Fruit fly (Drosophila melanogaster) whole organism, embryonic: ENCODE data around the gene AnxB9.
A peak's percentile ranks its signal among the peaks of the same experiment; 100 is the strongest.

Experiments
- Adf1 ChIP-seq: fragments of 200-800 bp; sonication (Bioruptor generic); IDR thresholded peaks from 2 replicates; pipeline ENCODE4 v1.3.6; 2022; ENCODE audit warnings: missing biosample characterization, missing genetic modification characterization
- Awh ChIP-seq: fragments of 200-800 bp; sonication (Bioruptor generic); IDR thresholded peaks from 2 replicates; pipeline ENCODE4, ENCODE4 v1.3.6; 2022; ENCODE audit warnings: missing biosample characterization, missing genetic modification characterization
- Bgb ChIP-seq: fragments of 200-800 bp; sonication (Bioruptor generic); IDR thresholded peaks from 2 replicates; pipeline ENCODE4 v1.3.6; 2022; ENCODE audit warnings: missing biosample characterization, missing genetic modification characterization; ENCODE audit not compliant: partially characterized antibody
- CG11398 ChIP-seq: fragments of 200-800 bp; sonication (Bioruptor generic); optimal IDR thresholded peaks from 2 replicates; lab custom pipeline; 2016; ENCODE audit warnings: missing biosample characterization, missing genetic modification characterization
- CG11560 ChIP-seq: fragments of 200-800 bp; sonication (Bioruptor generic); IDR thresholded peaks from 3 replicates; pipeline ENCODE4 v1.3.6; 2022; ENCODE audit warnings: missing biosample characterization, missing genetic modification characterization
- CG13624 ChIP-seq: fragments of 200-800 bp; sonication (Bioruptor generic); optimal IDR thresholded peaks from 2 replicates; lab custom pipeline; 2016; ENCODE audit warnings: missing biosample characterization, missing genetic modification characterization
- CG14667 ChIP-seq: fragments of 200-800 bp; sonication (Bioruptor generic); IDR thresholded peaks from 2 replicates; pipeline ENCODE4 v1.3.6; 2022; ENCODE audit warnings: missing biosample characterization, missing genetic modification characterization
- CG3407 ChIP-seq: fragments of 200-800 bp; sonication (Bioruptor generic); optimal IDR thresholded peaks from 2 replicates; lab custom pipeline; 2018; ENCODE audit warnings: missing biosample characterization, mild to moderate bottlenecking, missing genetic modification characterization
- CG3995 ChIP-seq: fragments of 200-800 bp; sonication (Bioruptor generic); optimal IDR thresholded peaks from 3 replicates; lab custom pipeline; 2016; ENCODE audit warnings: missing biosample characterization, missing genetic modification characterization
- CG4730 ChIP-seq: fragments of 200-800 bp; sonication (Bioruptor generic); IDR thresholded peaks from 2 replicates; pipeline ENCODE4 v1.3.6; 2022; ENCODE audit warnings: missing biosample characterization, missing genetic modification characterization
- CG6854 ChIP-seq: fragments of 200-800 bp; sonication (Bioruptor generic); optimal IDR thresholded peaks from 3 replicates; lab custom pipeline; 2017; ENCODE audit warnings: missing biosample characterization, mild to moderate bottlenecking, missing genetic modification characterization
- CG7357 ChIP-seq: fragments of 200-800 bp; sonication (Bioruptor generic); IDR thresholded peaks from 3 replicates; pipeline ENCODE4 v1.3.6; 2022; ENCODE audit warnings: missing biosample characterization, missing genetic modification characterization
- CG8924 ChIP-seq: fragments of 200-800 bp; optimal IDR thresholded peaks from 3 replicates; lab custom pipeline; 2019; ENCODE audit warnings: missing biosample characterization, mild to moderate bottlenecking, missing genetic modification characterization, moderate library complexity
- CG9817 ChIP-seq: fragments of 200-800 bp; sonication (Bioruptor generic); optimal IDR thresholded peaks from 2 replicates; lab custom pipeline; 2018; ENCODE audit warnings: missing biosample characterization, mild to moderate bottlenecking, missing genetic modification characterization, moderate library complexity
- E2f2 ChIP-seq: fragments of 200-800 bp; sonication (Bioruptor generic); IDR thresholded peaks from 2 replicates; pipeline ENCODE4 v1.3.6; 2022; ENCODE audit warnings: missing biosample characterization, missing genetic modification characterization
- Ets65A ChIP-seq: fragments of 200-800 bp; sonication (Bioruptor generic); peaks from one replicate; lab custom pipeline; 2016; ENCODE audit warnings: missing biosample characterization, missing genetic modification characterization
- GATAe ChIP-seq: fragments of 200-800 bp; sonication (Bioruptor generic); conservative IDR thresholded peaks from 2 replicates; pipeline ENCODE4 v1.3.6; 2022; ENCODE audit warnings: missing biosample characterization, missing genetic modification characterization
- HLH54F ChIP-seq: fragments of 200-800 bp; sonication (Bioruptor generic); optimal IDR thresholded peaks from 3 replicates; lab custom pipeline; 2016; ENCODE audit warnings: missing biosample characterization, missing genetic modification characterization
- HmgD ChIP-seq: fragments of 200-800 bp; sonication (Bioruptor generic); optimal IDR thresholded peaks from 3 replicates; lab custom pipeline; 2016; ENCODE audit warnings: missing biosample characterization, missing genetic modification characterization
- Hmr ChIP-seq: fragments of 200-800 bp; sonication (Bioruptor generic); optimal IDR thresholded peaks from 3 replicates; lab custom pipeline; 2017; ENCODE audit warnings: mild to moderate bottlenecking, missing biosample characterization, missing genetic modification reagents, missing genetic modification characterization
- Mad ChIP-seq: fragments of 200-800 bp; sonication (Bioruptor generic); optimal IDR thresholded peaks from 2 replicates; lab custom pipeline; 2016; ENCODE audit warnings: missing biosample characterization, missing genetic modification characterization
- NK7.1 ChIP-seq: fragments of 200-800 bp; sonication (Bioruptor generic); optimal IDR thresholded peaks from 3 replicates; lab custom pipeline; 2016; ENCODE audit warnings: missing biosample characterization, missing genetic modification characterization
- Nf-YC ChIP-seq: fragments of 200-800 bp; optimal IDR thresholded peaks from 3 replicates; lab custom pipeline; 2019; ENCODE audit warnings: missing biosample characterization, mild to moderate bottlenecking, missing genetic modification characterization, moderate library complexity
- Pdp1 ChIP-seq, 2 experiments: fragments of 200-800 bp; sonication (Bioruptor generic); optimal IDR thresholded peaks; 3 replicates each; lab custom pipeline; 2016; ENCODE audit warnings: missing biosample characterization in 2 of 2, missing genetic modification characterization in 2 of 2, mild to moderate bottlenecking in 1 of 2, moderate library complexity in 1 of 2
- Sox100B ChIP-seq: fragments of 200-800 bp; sonication (Bioruptor generic); optimal IDR thresholded peaks from 3 replicates; lab custom pipeline; 2018; ENCODE audit warnings: missing biosample characterization, mild to moderate bottlenecking, missing genetic modification characterization
- Sry-δ ChIP-seq: fragments of 200-800 bp; sonication (Bioruptor generic); optimal IDR thresholded peaks from 2 replicates; lab custom pipeline; 2016; ENCODE audit warnings: missing biosample characterization, missing genetic modification characterization
- Trl ChIP-seq, 3 experiments: fragments of >200 bp in 2 of 3; fragments of 200-800 bp in 1 of 3; sonication (Bioruptor generic) in 1 of 3; optimal IDR thresholded peaks; 2 replicates in 1 of 3; 3 replicates in 2 of 3; lab custom pipeline; 2016 to 2017; ENCODE audit warnings: missing biosample characterization in 1 of 3, missing genetic modification characterization in 1 of 3
- ab ChIP-seq: fragments of 200-800 bp; sonication (Bioruptor generic); optimal IDR thresholded peaks from 2 replicates; lab custom pipeline; 2016; ENCODE audit warnings: missing biosample characterization, missing genetic modification characterization
- al ChIP-seq: fragments of 200-800 bp; sonication (Bioruptor generic); IDR thresholded peaks from 2 replicates; pipeline ENCODE4 v1.3.6; 2022; ENCODE audit warnings: missing biosample characterization, missing genetic modification characterization
- btn ChIP-seq: fragments of 200-800 bp; sonication (Bioruptor generic); optimal IDR thresholded peaks from 2 replicates; lab custom pipeline; 2016; ENCODE audit warnings: missing biosample characterization, missing genetic modification characterization
- cas ChIP-seq: fragments of 200-800 bp; sonication (Bioruptor generic); IDR thresholded peaks from 2 replicates; pipeline ENCODE4 v1.3.6; 2022; ENCODE audit warnings: missing biosample characterization, missing genetic modification characterization
- ci ChIP-seq: fragments of 200-800 bp; sonication (Bioruptor generic); IDR thresholded peaks from 3 replicates; pipeline ENCODE4 v1.3.6; 2022; ENCODE audit warnings: missing biosample characterization, missing genetic modification characterization
- danr ChIP-seq: fragments of 200-800 bp; sonication (Bioruptor generic); IDR thresholded peaks from 2 replicates; pipeline ENCODE4 v1.3.6; 2022; ENCODE audit warnings: missing biosample characterization, missing genetic modification characterization
- dati ChIP-seq: fragments of 200-800 bp; sonication (Bioruptor generic); IDR thresholded peaks from 2 replicates; pipeline ENCODE4 v1.3.6; 2022; ENCODE audit warnings: missing biosample characterization, missing genetic modification characterization
- dmrt99B ChIP-seq: fragments of 200-800 bp; sonication (Bioruptor generic); optimal IDR thresholded peaks from 2 replicates; lab custom pipeline; 2018; ENCODE audit warnings: missing biosample characterization, mild to moderate bottlenecking, missing genetic modification characterization, moderate library complexity
- emc ChIP-seq: fragments of 200-800 bp; sonication (Bioruptor generic); optimal IDR thresholded peaks from 2 replicates; lab custom pipeline; 2016; ENCODE audit warnings: missing biosample characterization, missing genetic modification characterization
- fd102C ChIP-seq: fragments of 200-800 bp; sonication (Bioruptor generic); optimal IDR thresholded peaks from 2 replicates; lab custom pipeline; 2018; ENCODE audit warnings: missing biosample characterization, mild to moderate bottlenecking, missing genetic modification characterization, moderate library complexity
- hth ChIP-seq: fragments of >200 bp; optimal IDR thresholded peaks from 2 replicates; lab custom pipeline; 2017; ENCODE audit warnings: inconsistent platforms
- insv ChIP-seq, 2 experiments: fragments of 200-800 bp; sonication (Bioruptor generic); optimal IDR thresholded peaks; 3 replicates each; lab custom pipeline; 2016 to 2018; ENCODE audit warnings: missing biosample characterization in 2 of 2, missing genetic modification characterization in 2 of 2
- kay ChIP-seq: fragments of 200-800 bp; sonication (Bioruptor generic); optimal IDR thresholded peaks from 2 replicates; lab custom pipeline; 2016; ENCODE audit warnings: missing biosample characterization, missing genetic modification characterization
- knrl ChIP-seq: fragments of 200-800 bp; sonication (Bioruptor generic); IDR thresholded peaks from 3 replicates; pipeline ENCODE4 v1.3.6; 2022; ENCODE audit warnings: missing biosample characterization, missing genetic modification characterization; ENCODE audit not compliant: partially characterized antibody
- mirr ChIP-seq: fragments of 200-800 bp; sonication (Bioruptor generic); optimal IDR thresholded peaks from 3 replicates; lab custom pipeline; 2018; ENCODE audit warnings: missing biosample characterization, mild to moderate bottlenecking, missing genetic modification characterization
- odd ChIP-seq: fragments of 200-800 bp; sonication (Bioruptor generic); optimal IDR thresholded peaks from 2 replicates; lab custom pipeline; 2017; ENCODE audit warnings: missing biosample characterization, mild to moderate bottlenecking, missing genetic modification characterization
- pros ChIP-seq: fragments of 200-800 bp; sonication (Bioruptor generic); optimal IDR thresholded peaks from 3 replicates; lab custom pipeline; 2019; ENCODE audit warnings: missing biosample characterization, mild to moderate bottlenecking, missing genetic modification characterization, moderate library complexity
- ro ChIP-seq: fragments of 200-800 bp; sonication (Bioruptor generic); IDR thresholded peaks from 2 replicates; pipeline ENCODE4 v1.3.6; 2022; ENCODE audit warnings: missing biosample characterization, missing genetic modification characterization
- sug ChIP-seq: fragments of 200-800 bp; optimal IDR thresholded peaks from 2 replicates; lab custom pipeline; 2019; ENCODE audit warnings: missing biosample characterization, mild to moderate bottlenecking, missing genetic modification characterization, moderate library complexity
- tll ChIP-seq, 2 experiments: fragments of 200-800 bp in 1 of 2; fragments of >200 bp in 1 of 2; sonication (Bioruptor generic) in 1 of 2; optimal IDR thresholded peaks; 2 replicates each; lab custom pipeline; 2017 to 2019; ENCODE audit warnings: missing biosample characterization in 2 of 2, missing genetic modification characterization in 2 of 2, mild to moderate bottlenecking in 1 of 2, moderate library complexity in 1 of 2
- tx ChIP-seq: fragments of 200-800 bp; sonication (Bioruptor generic); optimal IDR thresholded peaks from 2 replicates; lab custom pipeline; 2016; ENCODE audit warnings: missing biosample characterization, missing genetic modification characterization
- wek ChIP-seq: fragments of 200-800 bp; sonication (Bioruptor generic); optimal IDR thresholded peaks from 3 replicates; lab custom pipeline; 2018; ENCODE audit warnings: missing biosample characterization, mild to moderate bottlenecking, missing genetic modification characterization, moderate library complexity
- zen ChIP-seq: fragments of 200-800 bp; sonication (Bioruptor generic); optimal IDR thresholded peaks from 3 replicates; lab custom pipeline; 2018; ENCODE audit warnings: missing biosample characterization, mild to moderate bottlenecking, missing genetic modification characterization, moderate library complexity
- zfh1 ChIP-seq: fragments of 200-800 bp; sonication (Bioruptor generic); IDR thresholded peaks from 3 replicates; pipeline ENCODE4 v1.3.6; 2022; ENCODE audit warnings: missing biosample characterization, missing genetic modification characterization

The AnxB9 gene

DNA sequence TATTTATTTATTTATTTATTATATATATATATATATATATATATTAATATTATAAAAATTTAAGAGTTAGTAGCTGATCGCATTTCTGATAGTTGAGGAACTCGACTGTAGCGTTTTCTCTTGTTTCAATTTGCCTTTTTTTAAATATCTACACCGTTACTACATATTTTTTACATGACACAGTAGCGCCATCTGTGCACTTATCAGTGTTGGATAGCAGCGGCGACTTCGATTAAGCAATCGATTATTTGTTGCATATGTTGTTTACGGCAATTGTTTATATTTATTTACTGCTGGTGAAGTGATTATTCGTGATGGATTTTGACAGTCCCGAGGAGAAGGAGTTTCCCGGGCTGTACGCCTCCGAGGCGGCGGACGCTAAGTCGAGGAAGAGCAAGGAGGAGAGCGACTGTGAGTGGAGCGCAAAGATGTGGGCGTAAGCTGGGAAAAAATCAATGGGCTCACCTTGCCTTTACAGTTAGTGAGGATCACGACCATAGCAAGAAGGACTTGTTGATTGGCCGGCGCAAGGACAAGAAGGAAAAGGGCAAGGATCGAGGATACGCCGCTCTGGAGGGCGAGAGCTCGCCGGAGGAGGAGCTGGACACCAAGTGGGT, 47.5 kb upstream of the AnxB9 start, which contains the start of gene Rlip (continued):
- TF ChIP-seq tll (GFP tag; optimal IDR thresholded peaks at IDR 0.05; lab: Kevin White, UChicago) (no peak), wek (GFP tag; lab: Kevin White, UChicago) (no peak), Adf1 (GFP tag; lab: Robert Waterston, UW) (no peak), danr (no peak), Nf-YC (tag; lab: Kevin White, UChicago) (peak; percentile 19), Mad (GFP tag; lab: Kevin White, UChicago) (peak; percentile 24), sug (peak; percentile 56), HLH54F (GFP tag; lab: Kevin White, UChicago) (peak; percentile 29), ab (GFP tag; lab: Kevin White, UChicago) (peak; percentile 15), GATAe (GFP tag; lab: Robert Waterston, UW) (no peak), pros (no peak), Sry-δ (GFP tag; lab: Kevin White, UChicago) (peak; percentile 62), CG3407 (GFP tag; lab: Kevin White, UChicago) (no peak), btn (peak; percentile 20), ci (peak; percentile 37; the same call in 1 of the 3 replicates), Pdp1 (GFP tag; optimal IDR thresholded peaks at IDR 0.05; lab: Kevin White, UChicago) (peak; percentile 59 to 96), hth (lab: Kevin White, UChicago) (no peak), CG7357 (GFP tag; lab: Robert Waterston, UW) (no peak), insv (GFP tag; optimal IDR thresholded peaks at IDR 0.05; lab: Kevin White, UChicago) (no peak), dati (no peak), CG8924 (peak; percentile 70), E2f2 (GFP tag; lab: Robert Waterston, UW) (peak; percentile 67), CG11560 (tag; lab: Robert Waterston, UW) (peak; percentile 93), zen (tag; lab: Kevin White, UChicago) (peak; percentile 60), CG6854 (GFP tag; lab: Kevin White, UChicago) (no peak), ro (no peak; the same call in 1 of the 2 replicates), CG3995 (peak; percentile 22), CG11398 (GFP tag; lab: Kevin White, UChicago) (no peak), CG9817 (tag; lab: Kevin White, UChicago) (peak; percentile 47), Hmr (peak; percentile 55), Bgb (GFP tag; lab: Robert Waterston, UW) (peak; percentile 74), kay (no peak), HmgD (peak; percentile 38), mirr (peak; percentile 4), CG13624 (peak; percentile 72), al (no peak), knrl (peak; percentile 66), fd102C (GFP tag; lab: Kevin White, UChicago) (no peak), dmrt99B (peak; percentile 12), emc (GFP tag; lab: Kevin White, UChicago) (no peak), Ets65A (peak; percentile 98), zfh1 (peak; percentile 75), cas (GFP tag; lab: Robert Waterston, UW) (no peak), CG14667 (GFP tag; lab: Robert Waterston, UW) (no peak), Awh (GFP tag; lab: Robert Waterston, UW) (no peak), Trl (optimal IDR thresholded peaks at IDR 0.05; lab: Kevin White, UChicago) (no peak), Trl (GFP tag; optimal IDR thresholded peaks at IDR 0.05; lab: Kevin White, UChicago) (peak; percentile 75), tx (peak; percentile 16), CG4730 (GFP tag; lab: Robert Waterston, UW) (no peak), Sox100B (GFP tag; lab: Kevin White, UChicago) (no peak), NK7.1 (GFP tag; lab: Kevin White, UChicago) (peak; percentile 22), odd (GFP tag; lab: Kevin White, UChicago) (no peak)
